Fruit fly (Drosophila melanogaster): ENCODE measurements around the gene IFT46.

Gene IFT46

DNA sequence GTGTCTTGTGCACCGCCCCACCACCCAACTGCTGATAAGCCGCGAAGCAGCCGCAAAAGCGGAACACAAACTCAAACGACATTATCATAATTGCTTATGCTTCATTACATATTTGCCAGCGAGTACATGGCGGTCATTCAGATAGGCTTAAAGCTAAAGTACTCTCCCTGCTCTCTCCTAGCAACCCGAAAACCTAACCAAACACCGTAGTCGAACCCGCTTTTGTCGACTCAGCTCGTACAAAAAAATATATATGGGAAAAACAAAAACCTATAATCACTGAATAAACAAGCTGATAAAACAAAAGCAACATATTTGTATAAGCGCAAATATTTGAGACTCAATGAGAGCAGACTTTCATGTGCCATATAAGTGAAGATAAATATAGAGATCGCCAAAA lies 11.1 kb upstream of the IFT46 start (continued):
- TF ChIP-seq CG8944 (GFP tag; optimal IDR thresholded peaks at IDR 0.05): peak; percentile 84
- TF ChIP-seq D19A (tag; optimal IDR thresholded peaks at IDR 0.05): peak; percentile 43
- 0 out of 3 replicates have a peak, but pooled peaks have one; percentile 44 for TF ChIP-seq sr (GFP tag; IDR thresholded peaks at IDR 0.05)
- no peak for TF ChIP-seq ase (GFP tag; IDR thresholded peaks at IDR 0.05)
- TF ChIP-seq HmgZ (tag; optimal IDR thresholded peaks at IDR 0.05): peak; percentile 80
- no peak for TF ChIP-seq esg (GFP tag; conservative IDR thresholded peaks at IDR 0.05)
- TF ChIP-seq Mad (GFP tag; optimal IDR thresholded peaks at IDR 0.05): peak; percentile 40
- TF ChIP-seq peb (GFP tag; IDR thresholded peaks at IDR 0.05): no peak; the same call in 1 of the 2 replicates
- no peak for TF ChIP-seq CG17802 (tag; optimal IDR thresholded peaks at IDR 0.05)
- TF ChIP-seq sima (GFP tag; optimal IDR thresholded peaks at IDR 0.05): peak; percentile 54
- peak; percentile 79 for TF ChIP-seq CG12071 (GFP tag; optimal IDR thresholded peaks at IDR 0.05)
- peak; percentile 48 for TF ChIP-seq slbo (GFP tag; IDR thresholded peaks at IDR 0.05)
- TF ChIP-seq CG11085 (GFP tag; IDR thresholded peaks at IDR 0.05): peak; percentile 33; the same call in 1 of the 2 replicates
- no peak for TF ChIP-seq CG10979 (tag; optimal IDR thresholded peaks at IDR 0.05)
- TF ChIP-seq CG6765 (GFP tag; optimal IDR thresholded peaks at IDR 0.05): peak; percentile 87
- peak; percentile 62 for TF ChIP-seq Lhr (GFP tag; optimal IDR thresholded peaks at IDR 0.05)
- peak; percentile 96 for TF ChIP-seq Med (GFP tag)
- TF ChIP-seq sna (GFP tag; IDR thresholded peaks at IDR 0.05; ENCODE audit: partially characterized antibody): no peak
- peak; percentile 32 for TF ChIP-seq tx (GFP tag; optimal IDR thresholded peaks at IDR 0.05)
- peak; percentile 90 for TF ChIP-seq eyg (GFP tag; optimal IDR thresholded peaks at IDR 0.05)
- peak; percentile 91 for TF ChIP-seq Fer1 (GFP tag; optimal IDR thresholded peaks at IDR 0.05)
- TF ChIP-seq CG8765 (GFP tag; IDR thresholded peaks at IDR 0.05): no peak
- TF ChIP-seq CG6654 (GFP tag; optimal IDR thresholded peaks at IDR 0.05): peak; percentile 22
- TF ChIP-seq tna (GFP tag; IDR thresholded peaks at IDR 0.05; ENCODE audit: partially characterized antibody): no peak
- TF ChIP-seq CG18764 (GFP tag; optimal IDR thresholded peaks at IDR 0.05): peak; percentile 74
- no peak for TF ChIP-seq CG16813 (GFP tag; IDR thresholded peaks at IDR 0.05; ENCODE audit: partially characterized antibody)
- TF ChIP-seq Spps (tag; optimal IDR thresholded peaks at IDR 0.05): peak; percentile 34
- no peak for TF ChIP-seq CG9215 (GFP tag; IDR thresholded peaks at IDR 0.05)
- peak; percentile 37; the same call in 1 of the 2 replicates for TF ChIP-seq CG16779 (GFP tag; IDR thresholded peaks at IDR 0.05)
- peak; percentile 92 for TF ChIP-seq CG3407 (GFP tag; optimal IDR thresholded peaks at IDR 0.05)
- TF ChIP-seq z (GFP tag; IDR thresholded peaks at IDR 0.05): peak; percentile 44; the same call in 2 of the 3 replicates
- TF ChIP-seq CG12219 (GFP tag; optimal IDR thresholded peaks at IDR 0.05): peak; percentile 68
- TF ChIP-seq CG6791 (GFP tag; IDR thresholded peaks at IDR 0.05; ENCODE audit: partially characterized antibody): no peak
- TF ChIP-seq insv (GFP tag; optimal IDR thresholded peaks at IDR 0.05): peak in 1 of 2 experiments; percentile 39
- peak; percentile 74 for TF ChIP-seq MTF-1 (GFP tag; optimal IDR thresholded peaks at IDR 0.05; ENCODE audit: borderline replicate concordance)
- no peak for TF ChIP-seq CG11560 (tag; IDR thresholded peaks at IDR 0.05)
- peak; percentile 48 for TF ChIP-seq Six4 (GFP tag; optimal IDR thresholded peaks at IDR 0.05)
- TF ChIP-seq usp (GFP tag; optimal IDR thresholded peaks at IDR 0.05): no peak
- peak; percentile 47; the same call in 1 of the 2 replicates for TF ChIP-seq E2f2 (GFP tag; IDR thresholded peaks at IDR 0.05)
- peak; percentile 37 for TF ChIP-seq vfl (GFP tag; optimal IDR thresholded peaks at IDR 0.05)
- TF ChIP-seq ken (GFP tag; IDR thresholded peaks at IDR 0.05): 0 out of 3 replicates have a peak, but pooled peaks have one; percentile 46
- peak; percentile 83 for TF ChIP-seq cwo (GFP tag; optimal IDR thresholded peaks at IDR 0.05)
- no peak for TF ChIP-seq pros (GFP tag; optimal IDR thresholded peaks at IDR 0.05)
- peak; percentile 80 for TF ChIP-seq her (GFP tag; optimal IDR thresholded peaks at IDR 0.05)
- TF ChIP-seq eve (GFP tag; optimal IDR thresholded peaks at IDR 0.05): peak in 1 of 2 experiments; percentile 72
- TF ChIP-seq CG1647 (GFP tag; optimal IDR thresholded peaks at IDR 0.05): peak; percentile 82
- TF ChIP-seq Adf1 (GFP tag; IDR thresholded peaks at IDR 0.05): peak; percentile 63; the same call in 1 of the 2 replicates
- TF ChIP-seq Myb (GFP tag; optimal IDR thresholded peaks at IDR 0.05): peak; percentile 70
- peak; percentile 64 for TF ChIP-seq CG33557 (GFP tag; optimal IDR thresholded peaks at IDR 0.05)
- TF ChIP-seq pfk (GFP tag; optimal IDR thresholded peaks at IDR 0.05): no peak
- peak; percentile 70 for TF ChIP-seq CG1602 (GFP tag; optimal IDR thresholded peaks at IDR 0.05)
